Worm (Caenorhabditis elegans) whole organism, L4 larva: ENCODE measurements around the gene cyn-7.

Source experiments
- D1046.2 ChIP-seq: fragments of 200-800 bp; sonication (Bioruptor generic); IDR thresholded peaks from 2 replicates; pipeline ENCODE4 v1.3.6; 2022; ENCODE audit warnings: missing genetic modification characterization, missing compliant biosample characterization
- F10B5.3 ChIP-seq: sonication (generic microtip); optimal IDR thresholded peaks from 2 replicates; lab custom pipeline; 2016; ENCODE audit warnings: mild to moderate bottlenecking, missing genetic modification characterization, missing compliant biosample characterization
- F26F4.8 ChIP-seq: fragments of 200-800 bp; sonication (Bioruptor generic); conservative IDR thresholded peaks from 2 replicates; pipeline ENCODE4 v1.3.6; 2022; ENCODE audit warnings: missing genetic modification characterization, missing compliant biosample characterization
- F44E2.7 ChIP-seq: fragments of 200-800 bp; sonication (Bioruptor generic); IDR thresholded peaks from 2 replicates; pipeline ENCODE4 v2.1.2; 2022; ENCODE audit warnings: missing genetic modification characterization, missing compliant biosample characterization
- T20F7.1 ChIP-seq: fragments of 200-800 bp; sonication (Bioruptor generic); optimal IDR thresholded peaks from 2 replicates; lab custom pipeline; 2018; ENCODE audit warnings: mild to moderate bottlenecking, missing genetic modification characterization, missing compliant biosample characterization
- T26A8.4 ChIP-seq: fragments of 200-800 bp; sonication (Bioruptor generic); IDR thresholded peaks from 2 replicates; pipeline ENCODE4 v1.3.6; 2022; ENCODE audit warnings: missing genetic modification characterization, missing compliant biosample characterization
- Y105C5A.15 ChIP-seq: fragments of 200-800 bp; sonication (Bioruptor generic); IDR thresholded peaks from 2 replicates; pipeline ENCODE4 v1.3.6; 2022; ENCODE audit warnings: missing genetic modification characterization, missing compliant biosample characterization
- Y75B8A.6 ChIP-seq: fragments of 200-800 bp; sonication (Bioruptor generic); IDR thresholded peaks from 2 replicates; pipeline ENCODE4 v1.3.6; 2022; ENCODE audit warnings: missing genetic modification reagents, missing genetic modification characterization, missing compliant biosample characterization
- ZK337.2 ChIP-seq: fragments of 200-800 bp; sonication (Bioruptor generic); IDR thresholded peaks from 2 replicates; pipeline ENCODE4 v1.3.6; 2022; ENCODE audit warnings: missing genetic modification reagents, missing genetic modification characterization, missing compliant biosample characterization
- ZK546.5 ChIP-seq, 2 experiments: sonication (generic microtip); optimal IDR thresholded peaks; 2 replicates each; lab custom pipeline; 2017; ENCODE audit warnings: missing biosample characterization in 2 of 2, missing genetic modification characterization in 2 of 2
- aha-1 ChIP-seq: fragments of 150-350 bp; peaks from one replicate; lab custom pipeline; 2014; ENCODE audit warnings: missing biosample characterization, missing genetic modification characterization
- aly-2 ChIP-seq: sonication (generic microtip); optimal IDR thresholded peaks from 2 replicates; lab custom pipeline; 2018; ENCODE audit warnings: missing biosample characterization, missing genetic modification characterization
- ama-1 ChIP-seq: fragments of 150-350 bp; optimal IDR thresholded peaks from 2 replicates; lab custom pipeline; 2014; ENCODE audit warnings: inconsistent platforms, mixed read lengths
- arid-1 ChIP-seq: fragments of 200-800 bp; sonication (Bioruptor generic); conservative IDR thresholded peaks from 2 replicates; pipeline ENCODE4 v1.3.6; 2022; ENCODE audit warnings: missing genetic modification reagents, missing genetic modification characterization, missing compliant biosample characterization
- attf-4 ChIP-seq: sonication (generic microtip); optimal IDR thresholded peaks from 3 replicates; lab custom pipeline; 2017; ENCODE audit warnings: missing biosample characterization, missing genetic modification characterization
- ceh-44 ChIP-seq: fragments of 200-800 bp; sonication (Bioruptor generic); IDR thresholded peaks from 2 replicates; pipeline ENCODE4 v1.3.6; 2022; ENCODE audit warnings: missing genetic modification reagents, missing genetic modification characterization, missing compliant biosample characterization
- ceh-62 ChIP-seq: sonication (generic microtip); optimal IDR thresholded peaks from 2 replicates; lab custom pipeline; 2017; ENCODE audit warnings: missing biosample characterization, missing genetic modification characterization
- daf-12 ChIP-seq: fragments of 150-350 bp; optimal IDR thresholded peaks from 2 replicates; lab custom pipeline; 2014; ENCODE audit warnings: missing biosample characterization, missing genetic modification reagents, missing genetic modification characterization
- daf-8 ChIP-seq: fragments of 200-800 bp; sonication (Bioruptor generic); IDR thresholded peaks from 2 replicates; pipeline ENCODE4 v1.3.6; 2022; ENCODE audit warnings: missing genetic modification characterization, missing compliant biosample characterization
- dmd-9 ChIP-seq: fragments of 200-800 bp; sonication (Bioruptor generic); IDR thresholded peaks from 2 replicates; pipeline ENCODE4 v1.3.6; 2022; ENCODE audit warnings: missing genetic modification reagents, missing genetic modification characterization, missing compliant biosample characterization
- dpl-1 ChIP-seq: fragments of 150-350 bp; optimal IDR thresholded peaks from 2 replicates; lab custom pipeline; 2014; ENCODE audit warnings: missing biosample characterization, missing genetic modification reagents, missing genetic modification characterization
- duxl-1 ChIP-seq: sonication (generic microtip); optimal IDR thresholded peaks from 2 replicates; lab custom pipeline; 2016; ENCODE audit warnings: mild to moderate bottlenecking, missing genetic modification characterization, moderate library complexity, missing compliant biosample characterization; ENCODE audit not compliant: poor library complexity
- hlh-11 ChIP-seq: fragments of 200-800 bp; sonication (Bioruptor generic); optimal IDR thresholded peaks from 2 replicates; lab custom pipeline; 2018; ENCODE audit warnings: mild to moderate bottlenecking, missing genetic modification characterization, missing compliant biosample characterization
- jun-1 ChIP-seq: fragments of 150-350 bp; optimal IDR thresholded peaks from 2 replicates; lab custom pipeline; 2014; ENCODE audit warnings: missing biosample characterization, missing genetic modification reagents, missing genetic modification characterization
- lin-29 ChIP-seq: fragments of 200-800 bp; sonication (Bioruptor generic); IDR thresholded peaks from 2 replicates; pipeline ENCODE4 v1.3.6; 2022; ENCODE audit warnings: missing genetic modification reagents, missing genetic modification characterization, missing compliant biosample characterization
- lin-38 ChIP-seq: fragments of 200-800 bp; sonication (Bioruptor generic); IDR thresholded peaks from 2 replicates; pipeline ENCODE4 v1.3.6; 2022; ENCODE audit warnings: missing genetic modification reagents, missing genetic modification characterization, missing compliant biosample characterization
- lir-3 ChIP-seq: sonication (generic microtip); optimal IDR thresholded peaks from 2 replicates; lab custom pipeline; 2016; ENCODE audit warnings: mild to moderate bottlenecking, missing genetic modification characterization, missing compliant biosample characterization
- madf-5 ChIP-seq, 2 experiments: fragments of 200-800 bp; sonication (Bioruptor generic); IDR thresholded peaks; 2 replicates each; pipeline ENCODE4 v1.3.6; 2022; ENCODE audit warnings: missing compliant biosample characterization in 2 of 2, missing genetic modification characterization in 2 of 2
- madf-9 ChIP-seq: fragments of 200-800 bp; sonication (Bioruptor generic); conservative IDR thresholded peaks from 2 replicates; pipeline ENCODE4 v1.3.6; 2022; ENCODE audit warnings: missing genetic modification reagents, missing genetic modification characterization, missing compliant biosample characterization
- mdl-1 ChIP-seq, 2 experiments: fragments of 150-350 bp in 1 of 2; sonication (generic microtip) in 1 of 2; optimal IDR thresholded peaks; 2 replicates each; lab custom pipeline; 2014 to 2017; ENCODE audit warnings: missing biosample characterization in 2 of 2, missing genetic modification characterization in 2 of 2
- mep-1 ChIP-seq: fragments of 150-350 bp; sonication (generic microtip); optimal IDR thresholded peaks from 3 replicates; lab custom pipeline; 2014; ENCODE audit warnings: missing biosample characterization, missing genetic modification characterization
- mxl-2 ChIP-seq: fragments of 200-800 bp; sonication (Bioruptor generic); conservative IDR thresholded peaks from 2 replicates; pipeline ENCODE4 v1.3.6; 2022; ENCODE audit warnings: missing genetic modification reagents, missing genetic modification characterization, missing compliant biosample characterization
- nhr-10 ChIP-seq: fragments of 150-350 bp; optimal IDR thresholded peaks from 2 replicates; lab custom pipeline; 2014; ENCODE audit warnings: missing biosample characterization, missing genetic modification characterization
- nhr-102 ChIP-seq: sonication (generic microtip); optimal IDR thresholded peaks from 2 replicates; lab custom pipeline; 2016; ENCODE audit warnings: mild to moderate bottlenecking, missing genetic modification characterization, moderate library complexity, missing compliant biosample characterization
- nhr-237 ChIP-seq: sonication (generic microtip); optimal IDR thresholded peaks from 2 replicates; lab custom pipeline; 2017; ENCODE audit warnings: missing biosample characterization, missing genetic modification characterization
- nhr-25 ChIP-seq: sonication (generic microtip); optimal IDR thresholded peaks from 2 replicates; lab custom pipeline; 2017; ENCODE audit warnings: missing genetic modification characterization, mild to moderate bottlenecking, missing compliant biosample characterization, antibody characterized with exemption, moderate library complexity, borderline replicate concordance; ENCODE audit not compliant: insufficient read depth
- nhr-28 ChIP-seq: fragments of 150-350 bp; optimal IDR thresholded peaks from 2 replicates; lab custom pipeline; 2014; ENCODE audit warnings: missing biosample characterization, missing genetic modification characterization
- nhr-42 ChIP-seq: fragments of 200-800 bp; sonication (Bioruptor generic); IDR thresholded peaks from 2 replicates; pipeline ENCODE4 v1.3.6; 2022; ENCODE audit warnings: missing genetic modification characterization, missing compliant biosample characterization
- nhr-6 ChIP-seq: fragments of 150-350 bp; optimal IDR thresholded peaks from 2 replicates; lab custom pipeline; 2014; ENCODE audit warnings: missing biosample characterization, missing genetic modification characterization
- nhr-77 ChIP-seq: fragments of 150-350 bp; optimal IDR thresholded peaks from 2 replicates; lab custom pipeline; 2014; ENCODE audit warnings: missing biosample characterization, missing genetic modification characterization
- pqm-1 ChIP-seq: sonication (generic microtip); optimal IDR thresholded peaks from 2 replicates; lab custom pipeline; 2017; ENCODE audit warnings: missing biosample characterization, missing genetic modification characterization
- sdz-12 ChIP-seq: fragments of 200-800 bp; sonication (Bioruptor generic); optimal IDR thresholded peaks from 2 replicates; lab custom pipeline; 2018; ENCODE audit warnings: mild to moderate bottlenecking, missing genetic modification characterization, missing compliant biosample characterization
- set-16 ChIP-seq: fragments of 200-800 bp; sonication (Bioruptor generic); IDR thresholded peaks from 2 replicates; pipeline ENCODE4 v1.3.6; 2022; ENCODE audit warnings: missing genetic modification reagents, missing genetic modification characterization, missing compliant biosample characterization
- snpc-1.2 ChIP-seq: fragments of 200-800 bp; sonication (Bioruptor generic); IDR thresholded peaks from 2 replicates; pipeline ENCODE4 v1.3.6; 2022; ENCODE audit warnings: missing genetic modification reagents, missing genetic modification characterization, missing compliant biosample characterization
- snpc-4 ChIP-seq: fragments of 150-350 bp; optimal IDR thresholded peaks from 2 replicates; lab custom pipeline; 2014; ENCODE audit warnings: missing biosample characterization, missing genetic modification characterization
- spr-1 ChIP-seq: sonication (generic microtip); optimal IDR thresholded peaks from 2 replicates; lab custom pipeline; 2016; ENCODE audit warnings: mild to moderate bottlenecking, missing genetic modification characterization, missing compliant biosample characterization
- spr-3 ChIP-seq: fragments of 200-800 bp; sonication (Bioruptor generic); optimal IDR thresholded peaks from 2 replicates; lab custom pipeline; 2018; ENCODE audit warnings: mild to moderate bottlenecking, missing genetic modification characterization, missing compliant biosample characterization
- unc-39 ChIP-seq: sonication (generic microtip); optimal IDR thresholded peaks from 2 replicates; lab custom pipeline; 2017; ENCODE audit warnings: missing biosample characterization, missing genetic modification characterization
- unc-62 ChIP-seq, 3 experiments: fragments of 150-350 bp in 1 of 3; sonication (generic microtip); optimal IDR thresholded peaks in 2 of 3; peaks in 1 of 3; 1 replicate in 1 of 3; 2 replicates in 2 of 3; lab custom pipeline; 2014 to 2017; ENCODE audit warnings: missing biosample characterization in 3 of 3, missing genetic modification characterization in 3 of 3, missing genetic modification reagents in 3 of 3, missing genotype in 1 of 3
- zip-11 ChIP-seq: fragments of 200-800 bp; sonication (Bioruptor generic); IDR thresholded peaks from 2 replicates; pipeline ENCODE4 v1.3.6; 2022; ENCODE audit warnings: missing genetic modification characterization, missing compliant biosample characterization

cyn-7 gene

DNA sequence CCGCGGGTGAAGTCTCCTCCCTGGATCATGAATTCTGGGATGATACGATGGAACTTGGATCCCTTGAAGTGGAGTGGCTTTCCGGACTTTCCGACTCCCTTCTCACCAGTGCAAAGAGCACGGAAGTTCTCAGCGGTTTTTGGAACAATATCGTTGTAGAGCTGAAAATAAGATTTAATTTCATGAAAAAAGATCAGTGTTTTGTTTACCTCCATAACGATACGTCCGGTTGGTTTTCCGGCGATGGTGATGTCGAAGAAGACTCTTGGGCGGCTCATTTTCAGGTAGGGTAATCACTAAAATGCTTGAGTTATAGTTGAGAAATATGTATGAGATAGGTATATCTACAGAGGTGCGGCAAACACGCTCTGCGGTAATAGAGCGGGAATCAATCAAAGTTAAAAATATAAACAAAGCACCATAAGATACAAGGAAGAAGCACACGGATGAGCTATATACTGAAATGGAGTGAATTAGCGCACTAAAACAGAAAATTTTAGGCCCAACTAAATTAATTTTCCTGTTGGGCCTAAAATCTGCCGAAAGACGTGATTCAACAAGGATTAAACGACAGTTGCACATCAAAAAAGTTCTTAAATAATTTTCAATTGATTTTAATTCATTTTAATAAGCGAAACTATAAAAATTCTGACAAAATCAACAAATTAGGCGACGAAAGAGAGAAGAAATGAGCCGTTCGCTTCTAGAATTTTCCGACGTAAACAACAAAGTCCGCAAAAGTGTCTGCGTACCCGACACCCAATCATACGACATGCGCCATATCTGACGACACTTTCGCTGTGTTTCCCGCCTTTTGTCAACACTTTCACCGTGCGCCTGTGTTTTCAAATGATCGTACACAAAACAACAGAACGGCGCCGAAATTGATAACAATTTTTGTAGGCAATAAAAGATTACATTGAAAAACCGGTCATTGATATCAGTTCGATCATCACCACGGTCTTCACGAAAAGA lies at the start of gene cyn-7, which contains the start of gene bath-36:
cyn-7 (minus strand) TSS at position 296 of the 975 bp plus-strand sequence.
bath-36 (plus strand) TSS at position 806 of the 975 bp plus-strand sequence.
- TF ChIP-seq ama-1 (lab: Kevin White, UChicago) (no peak), zip-11 (no peak), nhr-25 (tag; lab: Kevin White, UChicago) (peak; percentile 33), hlh-11 (peak; percentile 94), lir-3 (tag; lab: Kevin White, UChicago) (no peak), daf-8 (GFP tag; lab: Robert Waterston, UW) (no peak), jun-1 (tag; lab: Kevin White, UChicago) (no peak), nhr-77 (tag; lab: Kevin White, UChicago) (peak; percentile 60), dmd-9 (GFP tag; lab: Robert Waterston, UW) (no peak), sdz-12 (GFP tag; lab: Kevin White, UChicago) (no peak), daf-12 (tag; lab: Kevin White, UChicago) (no peak), F10B5.3 (tag; lab: Kevin White, UChicago) (no peak), nhr-237 (tag; lab: Kevin White, UChicago) (no peak), ZK546.5 (tag; optimal IDR thresholded peaks at IDR 0.05; lab: Kevin White, UChicago) (no peak), set-16 (GFP tag; lab: Robert Waterston, UW) (no peak), mdl-1 (tag; optimal IDR thresholded peaks at IDR 0.05; lab: Kevin White, UChicago) (peak in 1 of 2 experiments; percentile 55), F44E2.7 (no peak), snpc-4 (tag; lab: Kevin White, UChicago) (no peak), T26A8.4 (GFP tag; lab: Robert Waterston, UW) (peak; percentile 75), F26F4.8 (no peak), duxl-1 (tag; lab: Kevin White, UChicago) (peak; percentile 37), lin-38 (GFP tag; lab: Robert Waterston, UW) (peak; percentile 88), nhr-28 (tag; lab: Kevin White, UChicago) (peak; percentile 97), nhr-42 (GFP tag; lab: Robert Waterston, UW) (0 out of 2 replicates have a peak, but pooled peaks have one; percentile 39), ZK337.2 (GFP tag; lab: Robert Waterston, UW) (no peak), aha-1 (tag; lab: Kevin White, UChicago) (peak; percentile 92), dpl-1 (GFP tag; lab: Kevin White, UChicago) (peak; percentile 81), nhr-10 (tag; lab: Kevin White, UChicago) (no peak), mep-1 (tag; lab: Kevin White, UChicago) (peak; percentile 77), aly-2 (no peak), spr-3 (GFP tag; lab: Kevin White, UChicago) (no peak), ceh-62 (no peak), unc-39 (tag; lab: Kevin White, UChicago) (no peak), spr-1 (peak; percentile 22), snpc-1.2 (no peak), arid-1 (GFP tag; lab: Robert Waterston, UW) (0 out of 2 replicates have a peak, but pooled peaks have one; percentile 28), mxl-2 (GFP tag; lab: Robert Waterston, UW) (no peak), madf-5 (GFP tag; IDR thresholded peaks at IDR 0.05; lab: Robert Waterston, UW) (no peak), nhr-102 (tag; lab: Kevin White, UChicago) (peak; percentile 77), D1046.2 (GFP tag; lab: Robert Waterston, UW) (no peak), attf-4 (tag; lab: Kevin White, UChicago) (no peak), nhr-6 (tag; lab: Kevin White, UChicago) (peak; percentile 74), Y75B8A.6 (GFP tag; lab: Robert Waterston, UW) (no peak), madf-9 (no peak), lin-29 (GFP tag; lab: Robert Waterston, UW) (no peak), pqm-1 (tag; lab: Kevin White, UChicago) (peak; percentile 51), T20F7.1 (peak; percentile 68), unc-62 (GFP tag; optimal IDR thresholded peaks at IDR 0.05 in 1 of 2; lab: Kevin White, UChicago) (no peak), unc-62 (tag; optimal IDR thresholded peaks at IDR 0.05; lab: Kevin White, UChicago) (no peak), ceh-44 (no peak), Y105C5A.15 (no peak)
